Fruit fly (Drosophila melanogaster): ENCODE data around the gene aus.

Gene aus

DNA sequence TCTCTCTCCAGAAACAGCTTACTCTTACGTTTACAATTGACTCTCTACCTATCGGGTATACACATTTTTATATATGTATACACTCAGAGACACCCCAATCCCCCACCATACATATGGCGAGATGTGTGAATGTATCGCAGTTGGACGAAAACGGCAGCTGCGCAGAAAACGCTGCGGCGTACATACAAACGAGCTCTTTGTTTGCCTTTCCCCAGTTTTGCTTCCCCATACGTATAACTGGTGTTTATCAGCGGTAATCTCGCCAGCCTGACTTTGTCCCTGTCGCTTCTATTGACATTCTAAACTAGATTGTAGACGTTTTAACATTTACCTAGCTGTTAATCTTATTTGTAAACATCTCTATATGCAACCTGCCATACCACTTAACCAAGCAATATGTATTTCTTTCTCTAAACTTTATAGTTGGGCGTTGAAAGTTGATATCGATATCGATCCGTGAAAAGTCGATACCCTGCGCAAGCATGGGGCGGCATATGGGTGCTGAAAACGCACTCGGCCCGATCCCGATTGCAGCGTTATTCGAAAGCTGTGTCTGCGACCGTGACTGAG is 51.9 kb downstream of the aus start (continued):
- TF ChIP-seq CG17385 (GFP tag; optimal IDR thresholded peaks at IDR 0.05) (peak; percentile 69), Oaz (GFP tag; IDR thresholded peaks at IDR 0.05) (no peak), exex (tag; optimal IDR thresholded peaks at IDR 0.05) (peak; percentile 74), CG1792 (GFP tag; optimal IDR thresholded peaks at IDR 0.05) (peak; percentile 46), CG12104 (GFP tag; optimal IDR thresholded peaks at IDR 0.05) (peak; percentile 78), lola (GFP tag; optimal IDR thresholded peaks at IDR 0.05) (peak in 1 of 3 experiments; percentile 57), CG8924 (tag; optimal IDR thresholded peaks at IDR 0.05) (peak; percentile 68), CG6765 (GFP tag; optimal IDR thresholded peaks at IDR 0.05) (peak; percentile 41), sr (GFP tag; IDR thresholded peaks at IDR 0.05) (no peak), lbe (GFP tag; optimal IDR thresholded peaks at IDR 0.05) (peak; percentile 76), bcd (GFP tag; optimal IDR thresholded peaks at IDR 0.05) (peak; percentile 45), Blimp-1 (GFP tag; optimal IDR thresholded peaks at IDR 0.05) (peak; percentile 54), CG6654 (GFP tag; optimal IDR thresholded peaks at IDR 0.05) (no peak), trh (GFP tag; optimal IDR thresholded peaks at IDR 0.05) (peak; percentile 8), Doc3 (GFP tag; IDR thresholded peaks at IDR 0.05; ENCODE audit: partially characterized antibody) (no peak), CG9876 (GFP tag; optimal IDR thresholded peaks at IDR 0.05) (no peak), Meics (GFP tag; optimal IDR thresholded peaks at IDR 0.05) (peak; percentile 78), CG15514 (GFP tag; optimal IDR thresholded peaks at IDR 0.05) (peak; percentile 58), Rfx (GFP tag; IDR thresholded peaks at IDR 0.05) (no peak), CG7928 (GFP tag; optimal IDR thresholded peaks at IDR 0.05) (peak; percentile 59), Hand (GFP tag; optimal IDR thresholded peaks at IDR 0.05) (peak; percentile 66), CG31365 (tag; optimal IDR thresholded peaks at IDR 0.05) (peak; percentile 79), CG2116 (GFP tag; optimal IDR thresholded peaks at IDR 0.05) (peak; percentile 42), CG12299 (tag; optimal IDR thresholded peaks at IDR 0.05) (peak; percentile 80), CG17186 (GFP tag; optimal IDR thresholded peaks at IDR 0.05) (peak; percentile 64), Oli (tag; optimal IDR thresholded peaks at IDR 0.05) (peak; percentile 7), TFAM (GFP tag; optimal IDR thresholded peaks at IDR 0.05) (peak; percentile 44), gsb (GFP tag; IDR thresholded peaks at IDR 0.05) (no peak), CG14014 (GFP tag; IDR thresholded peaks at IDR 0.05) (no peak), CG15601 (tag; optimal IDR thresholded peaks at IDR 0.05) (peak; percentile 90)

DNA sequence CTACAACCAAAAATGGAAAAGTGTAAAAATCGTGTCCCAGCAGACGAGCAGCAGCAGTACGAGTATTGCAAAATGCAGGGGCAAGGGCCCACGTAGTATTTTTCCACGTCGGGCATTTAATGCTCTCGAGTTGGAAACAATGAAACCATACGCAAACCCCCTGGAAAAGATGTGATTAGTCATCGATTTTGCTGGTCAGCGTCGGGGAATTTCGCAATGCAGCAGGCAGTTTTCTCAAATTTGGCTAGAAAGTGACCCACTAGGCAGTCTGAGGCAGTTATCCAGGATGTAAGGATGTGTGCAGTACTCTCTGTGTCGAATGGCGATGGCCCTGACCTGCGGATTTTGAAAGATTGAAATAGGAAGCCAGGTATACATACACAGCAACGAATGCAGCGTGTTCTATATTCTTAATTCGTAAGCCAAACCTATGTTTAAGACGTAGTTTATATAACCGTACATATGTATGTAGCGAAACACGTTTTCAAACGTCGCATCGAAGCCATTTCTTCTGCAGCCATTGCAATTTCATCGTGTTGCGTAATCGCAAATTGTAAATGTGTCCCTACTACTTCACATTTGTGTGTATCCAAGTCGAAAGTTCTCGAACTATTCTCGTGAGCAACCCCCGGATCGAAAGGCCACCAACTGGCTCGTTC is 52.5 kb downstream of the aus start:
- no peak for TF ChIP-seq ems (GFP tag; optimal IDR thresholded peaks at IDR 0.05)
- TF ChIP-seq pfk (GFP tag; optimal IDR thresholded peaks at IDR 0.05), result no peak
- TF ChIP-seq Pdp1 (GFP tag; optimal IDR thresholded peaks at IDR 0.05), result peak in 1 of 2 experiments; percentile 99
- TF ChIP-seq CG34376 (GFP tag; optimal IDR thresholded peaks at IDR 0.05), result no peak
- no peak for TF ChIP-seq Drgx (GFP tag; IDR thresholded peaks at IDR 0.05)
- TF ChIP-seq bowl (GFP tag; IDR thresholded peaks at IDR 0.05), result no peak
- no peak for TF ChIP-seq dati (GFP tag; IDR thresholded peaks at IDR 0.05)
- peak; percentile 69 for TF ChIP-seq Ssrp (tag; optimal IDR thresholded peaks at IDR 0.05)
- no peak for TF ChIP-seq HmgZ (tag; optimal IDR thresholded peaks at IDR 0.05)

Measured in whole organism, embryonic.